Fruit fly (Drosophila melanogaster) whole organism, embryonic: ENCODE results near the gene CG7120.
A peak's percentile ranks its signal among the peaks of the same experiment; 100 is the strongest.

ENCODE experiments used
- CG17359 ChIP-seq: fragments of 200-800 bp; sonication (Bioruptor generic); optimal IDR thresholded peaks from 3 replicates; lab custom pipeline; 2018; ENCODE audit warnings: missing biosample characterization, mild to moderate bottlenecking, missing genetic modification characterization, moderate library complexity
- CG18764 ChIP-seq: fragments of 200-800 bp; sonication (Bioruptor generic); optimal IDR thresholded peaks from 3 replicates; lab custom pipeline; 2016; ENCODE audit warnings: missing biosample characterization, missing genetic modification characterization
- CG6654 ChIP-seq: fragments of 200-800 bp; sonication (Bioruptor generic); optimal IDR thresholded peaks from 2 replicates; lab custom pipeline; 2017; ENCODE audit warnings: missing biosample characterization, mild to moderate bottlenecking, missing genetic modification characterization
- CG7357 ChIP-seq: fragments of 200-800 bp; sonication (Bioruptor generic); IDR thresholded peaks from 3 replicates; pipeline ENCODE4 v1.3.6; 2022; ENCODE audit warnings: missing biosample characterization, missing genetic modification characterization
- Eip74EF ChIP-seq, 2 experiments: fragments of 200-800 bp in 1 of 2; fragments of >200 bp in 1 of 2; sonication (Bioruptor generic) in 1 of 2; optimal IDR thresholded peaks; 2 replicates each; lab custom pipeline; 2017 to 2019; ENCODE audit warnings: missing biosample characterization in 2 of 2, missing genetic modification characterization in 2 of 2, mild to moderate bottlenecking in 1 of 2, moderate library complexity in 1 of 2
- Gug ChIP-seq: fragments of 200-800 bp; sonication (Bioruptor generic); IDR thresholded peaks from 4 replicates; pipeline ENCODE4 v1.3.6; 2022; ENCODE audit warnings: missing biosample characterization, missing genetic modification characterization
- dati ChIP-seq: fragments of 200-800 bp; sonication (Bioruptor generic); IDR thresholded peaks from 2 replicates; pipeline ENCODE4 v1.3.6; 2022; ENCODE audit warnings: missing biosample characterization, missing genetic modification characterization

dm6 chr3L:8411439-8411897 is 15.7 kb downstream of the CG7120 start, which contains the start of gene Exo70:
- no peak for TF ChIP-seq CG18764 (GFP tag; lab: Kevin White, UChicago)
- no peak for TF ChIP-seq Eip74EF (GFP tag; optimal IDR thresholded peaks at IDR 0.05; lab: Kevin White, UChicago)
- no peak for TF ChIP-seq CG6654 (GFP tag; lab: Kevin White, UChicago)
- no peak for TF ChIP-seq dati
- TF ChIP-seq CG17359 (tag; lab: Kevin White, UChicago) = peak; percentile 63
- TF ChIP-seq Gug (GFP tag; lab: Robert Waterston, UW) = no peak
- no peak for TF ChIP-seq CG7357 (GFP tag; lab: Robert Waterston, UW)
